Fruit fly (Drosophila melanogaster) whole organism, embryonic: ENCODE data around the gene dbr.

Experiments used
- BEAF-32 ChIP-seq: fragments of 200-800 bp; sonication (Bioruptor generic); optimal IDR thresholded peaks from 3 replicates; lab custom pipeline; 2017; ENCODE audit warnings: missing biosample characterization, missing genetic modification characterization, mild to moderate bottlenecking, moderate library complexity, missing genetic modification reagents
- CG11398 ChIP-seq: fragments of 200-800 bp; sonication (Bioruptor generic); optimal IDR thresholded peaks from 2 replicates; lab custom pipeline; 2016; ENCODE audit warnings: missing biosample characterization, missing genetic modification characterization
- CG11696 ChIP-seq: fragments of 200-800 bp; sonication (Bioruptor generic); IDR thresholded peaks from 2 replicates; pipeline ENCODE4 v1.3.6; 2022; ENCODE audit warnings: missing biosample characterization, missing genetic modification characterization
- CG15011 ChIP-seq: fragments of 200-800 bp; sonication (Bioruptor generic); optimal IDR thresholded peaks from 3 replicates; lab custom pipeline; 2018; ENCODE audit warnings: missing biosample characterization, mild to moderate bottlenecking, missing genetic modification characterization
- CG1647 ChIP-seq: fragments of 200-800 bp; sonication (Bioruptor generic); optimal IDR thresholded peaks from 3 replicates; lab custom pipeline; 2016; ENCODE audit warnings: missing biosample characterization, missing genetic modification characterization
- CG17328 ChIP-seq: fragments of 200-800 bp; sonication (Bioruptor generic); IDR thresholded peaks from 2 replicates; pipeline ENCODE4 v1.3.6; 2022; ENCODE audit warnings: missing biosample characterization, missing genetic modification characterization
- CG5180 ChIP-seq: fragments of 200-800 bp; sonication (Bioruptor generic); optimal IDR thresholded peaks from 3 replicates; lab custom pipeline; 2017; ENCODE audit warnings: missing biosample characterization, missing genetic modification characterization, mild to moderate bottlenecking, moderate library complexity, missing genetic modification reagents
- CG7556 ChIP-seq: fragments of 200-800 bp; sonication (Bioruptor generic); optimal IDR thresholded peaks from 2 replicates; lab custom pipeline; 2017; ENCODE audit warnings: missing biosample characterization, mild to moderate bottlenecking, missing genetic modification characterization
- Camta ChIP-seq: fragments of 200-800 bp; sonication (Bioruptor generic); optimal IDR thresholded peaks from 2 replicates; lab custom pipeline; 2016; ENCODE audit warnings: missing biosample characterization, missing genetic modification characterization
- Deaf1 ChIP-seq: fragments of 200-800 bp; optimal IDR thresholded peaks from 3 replicates; lab custom pipeline; 2019; ENCODE audit warnings: missing biosample characterization, mild to moderate bottlenecking, missing genetic modification characterization, moderate library complexity
- Dip3 ChIP-seq: fragments of 200-800 bp; sonication (Bioruptor generic); optimal IDR thresholded peaks from 3 replicates; lab custom pipeline; 2016; ENCODE audit warnings: missing biosample characterization, missing genetic modification characterization
- GATAe ChIP-seq: fragments of 200-800 bp; sonication (Bioruptor generic); conservative IDR thresholded peaks from 2 replicates; pipeline ENCODE4 v1.3.6; 2022; ENCODE audit warnings: missing biosample characterization, missing genetic modification characterization
- Hey ChIP-seq: fragments of 200-800 bp; sonication (Bioruptor generic); optimal IDR thresholded peaks from 3 replicates; lab custom pipeline; 2018; ENCODE audit warnings: missing biosample characterization, mild to moderate bottlenecking, missing genetic modification characterization
- Hmr ChIP-seq: fragments of 200-800 bp; sonication (Bioruptor generic); optimal IDR thresholded peaks from 3 replicates; lab custom pipeline; 2017; ENCODE audit warnings: mild to moderate bottlenecking, missing biosample characterization, missing genetic modification reagents, missing genetic modification characterization
- Hr78 ChIP-seq, 2 experiments: fragments of 200-800 bp in 1 of 2; fragments of >200 bp in 1 of 2; sonication (Bioruptor generic) in 1 of 2; optimal IDR thresholded peaks; 2 replicates each; lab custom pipeline; 2017 to 2019; ENCODE audit warnings: missing biosample characterization in 2 of 2, missing genetic modification characterization in 2 of 2, mild to moderate bottlenecking in 1 of 2, moderate library complexity in 1 of 2
- Mrtf ChIP-seq: fragments of 200-800 bp; sonication (Bioruptor generic); IDR thresholded peaks from 3 replicates; pipeline ENCODE4 v1.3.6; 2022; ENCODE audit warnings: missing biosample characterization, missing genetic modification characterization
- Nf-YC ChIP-seq: fragments of 200-800 bp; optimal IDR thresholded peaks from 3 replicates; lab custom pipeline; 2019; ENCODE audit warnings: missing biosample characterization, mild to moderate bottlenecking, missing genetic modification characterization, moderate library complexity
- Sin3A ChIP-seq: fragments of >200 bp; optimal IDR thresholded peaks from 2 replicates; lab custom pipeline; 2018
- Xbp1 ChIP-seq: fragments of 200-800 bp; sonication (Bioruptor generic); optimal IDR thresholded peaks from 3 replicates; lab custom pipeline; 2016; ENCODE audit warnings: missing biosample characterization, mild to moderate bottlenecking, missing genetic modification characterization
- al ChIP-seq: fragments of 200-800 bp; sonication (Bioruptor generic); IDR thresholded peaks from 2 replicates; pipeline ENCODE4 v1.3.6; 2022; ENCODE audit warnings: missing biosample characterization, missing genetic modification characterization
- az2 ChIP-seq: fragments of 200-800 bp; sonication (Bioruptor generic); optimal IDR thresholded peaks from 3 replicates; lab custom pipeline; 2016; ENCODE audit warnings: missing biosample characterization, missing genetic modification characterization
- crol ChIP-seq: fragments of 200-800 bp; sonication (Bioruptor generic); IDR thresholded peaks from 2 replicates; pipeline ENCODE4 v1.3.6; 2022; ENCODE audit warnings: missing biosample characterization, missing genetic modification characterization
- ham ChIP-seq: fragments of 200-800 bp; sonication (Bioruptor generic); IDR thresholded peaks from 2 replicates; pipeline ENCODE4 v1.3.6; 2022; ENCODE audit warnings: missing biosample characterization, missing genetic modification characterization
- hkb ChIP-seq, 2 experiments: fragments of 200-800 bp in 1 of 2; fragments of >200 bp in 1 of 2; sonication (Bioruptor generic) in 1 of 2; IDR thresholded peaks in 1 of 2; optimal IDR thresholded peaks in 1 of 2; 2 replicates each; pipeline versions ENCODE4 v1.3.6 to Lab custom; 2017 to 2022; ENCODE audit warnings: missing biosample characterization in 1 of 2, missing genetic modification characterization in 1 of 2
- insv ChIP-seq, 2 experiments: fragments of 200-800 bp; sonication (Bioruptor generic); optimal IDR thresholded peaks; 3 replicates each; lab custom pipeline; 2016 to 2018; ENCODE audit warnings: missing biosample characterization in 2 of 2, missing genetic modification characterization in 2 of 2
- knrl ChIP-seq: fragments of 200-800 bp; sonication (Bioruptor generic); IDR thresholded peaks from 3 replicates; pipeline ENCODE4 v1.3.6; 2022; ENCODE audit warnings: missing biosample characterization, missing genetic modification characterization; ENCODE audit not compliant: partially characterized antibody
- odd ChIP-seq: fragments of 200-800 bp; sonication (Bioruptor generic); optimal IDR thresholded peaks from 2 replicates; lab custom pipeline; 2017; ENCODE audit warnings: missing biosample characterization, mild to moderate bottlenecking, missing genetic modification characterization
- pan ChIP-seq, 4 experiments: fragments of >200 bp in 3 of 4; fragments of 200-800 bp in 1 of 4; sonication (Bioruptor generic) in 1 of 4; optimal IDR thresholded peaks in 3 of 4; IDR thresholded peaks in 1 of 4; 2 replicates each; pipeline versions ENCODE4 v1.3.6 to Lab custom; 2017 to 2022; ENCODE audit warnings: missing biosample characterization in 2 of 4, missing genetic modification characterization in 2 of 4, mixed read lengths in 1 of 4
- pfk ChIP-seq: fragments of 200-800 bp; sonication (Bioruptor generic); optimal IDR thresholded peaks from 2 replicates; lab custom pipeline; 2018; ENCODE audit warnings: missing biosample characterization, mild to moderate bottlenecking, missing genetic modification characterization, moderate library complexity
- pho ChIP-seq: fragments of 200-800 bp; sonication (Bioruptor generic); optimal IDR thresholded peaks from 2 replicates; lab custom pipeline; 2016; ENCODE audit warnings: missing biosample characterization, missing genetic modification characterization
- row ChIP-seq: fragments of 200-800 bp; sonication (Bioruptor generic); IDR thresholded peaks from 3 replicates; pipeline ENCODE4 v1.3.6; 2022; ENCODE audit warnings: missing biosample characterization, missing genetic modification characterization
- sob ChIP-seq: fragments of 200-800 bp; sonication (Bioruptor generic); IDR thresholded peaks from 2 replicates; pipeline ENCODE4 v1.3.6; 2022; ENCODE audit warnings: missing biosample characterization, missing genetic modification characterization
- ttk ChIP-seq: fragments of 200-800 bp; sonication (Bioruptor generic); IDR thresholded peaks from 2 replicates; pipeline ENCODE4 v2.1.2; 2022; ENCODE audit warnings: missing biosample characterization, missing genetic modification characterization
- tup ChIP-seq: fragments of 200-800 bp; sonication (Bioruptor generic); optimal IDR thresholded peaks from 2 replicates; lab custom pipeline; 2016; ENCODE audit warnings: missing biosample characterization, mild to moderate bottlenecking, missing genetic modification characterization, moderate library complexity
- twi ChIP-seq: fragments of 200-800 bp; optimal IDR thresholded peaks from 2 replicates; lab custom pipeline; 2019; ENCODE audit warnings: missing biosample characterization, mild to moderate bottlenecking, missing genetic modification characterization, moderate library complexity
- unpg ChIP-seq: fragments of 200-800 bp; sonication (Bioruptor generic); optimal IDR thresholded peaks from 3 replicates; lab custom pipeline; 2018; ENCODE audit warnings: missing biosample characterization, mild to moderate bottlenecking, missing genetic modification characterization, moderate library complexity
- wdn ChIP-seq: fragments of 200-800 bp; sonication (Bioruptor generic); IDR thresholded peaks from 2 replicates; pipeline ENCODE4 v1.3.6; 2022; ENCODE audit warnings: missing biosample characterization, missing genetic modification characterization

Gene dbr

dm6 chr2L:117750-118149 is 51.5 kb downstream of the dbr start (continued):
- peak; percentile 5 for TF ChIP-seq Camta (GFP tag; lab: Kevin White, UChicago)
- peak; percentile 12 for TF ChIP-seq unpg (GFP tag; lab: Kevin White, UChicago)
- TF ChIP-seq pfk (GFP tag; lab: Kevin White, UChicago) = peak; percentile 32
- TF ChIP-seq Deaf1 (tag; lab: Kevin White, UChicago) = no peak
- no peak for TF ChIP-seq Mrtf (GFP tag; lab: Robert Waterston, UW)
- TF ChIP-seq CG11398 (GFP tag; lab: Kevin White, UChicago) = no peak
- no peak for TF ChIP-seq knrl (GFP tag; lab: Robert Waterston, UW)
- peak; percentile 32 for TF ChIP-seq Hmr (GFP tag; lab: Kevin White, UChicago)
- TF ChIP-seq row = no peak
- TF ChIP-seq ham (GFP tag; lab: Robert Waterston, UW) = no peak
- no peak for TF ChIP-seq Nf-YC (tag; lab: Kevin White, UChicago)
- no peak for TF ChIP-seq Dip3
- TF ChIP-seq odd = no peak
- TF ChIP-seq pan (optimal IDR thresholded peaks at IDR 0.05; lab: Kevin White, UChicago) = no peak
- peak in 1 of 2 experiments; percentile 41 for TF ChIP-seq pan (GFP tag; optimal IDR thresholded peaks at IDR 0.05 in 1 of 2, IDR thresholded peaks at IDR 0.05 in 1 of 2)
- TF ChIP-seq crol (GFP tag; lab: Robert Waterston, UW) = no peak
- no peak for TF ChIP-seq CG7556 (GFP tag; lab: Kevin White, UChicago)
- peak; percentile 62; the same call in 1 of the 2 replicates for TF ChIP-seq sob (GFP tag; lab: Robert Waterston, UW)
- TF ChIP-seq pho (GFP tag; lab: Kevin White, UChicago) = no peak
- no peak for TF ChIP-seq az2 (GFP tag; lab: Kevin White, UChicago)
- no peak for TF ChIP-seq twi (tag; lab: Kevin White, UChicago)
- TF ChIP-seq CG15011 (GFP tag; lab: Kevin White, UChicago) = no peak
- no peak for TF ChIP-seq CG17328 (GFP tag; lab: Robert Waterston, UW)
- no peak for TF ChIP-seq Sin3A (lab: Kevin White, UChicago)
- TF ChIP-seq GATAe (GFP tag; lab: Robert Waterston, UW) = no peak
- peak; percentile 10 for TF ChIP-seq CG1647 (GFP tag; lab: Kevin White, UChicago)
- no peak for TF ChIP-seq CG11696 (GFP tag; lab: Robert Waterston, UW)
- TF ChIP-seq BEAF-32 (GFP tag; lab: Kevin White, UChicago) = no peak
- peak; percentile 55 for TF ChIP-seq tup
- peak; percentile 13 for TF ChIP-seq Hey (tag; lab: Kevin White, UChicago)
- TF ChIP-seq Hr78 (GFP tag; optimal IDR thresholded peaks at IDR 0.05; lab: Kevin White, UChicago) = no peak
- no peak for TF ChIP-seq al (GFP tag; lab: Robert Waterston, UW)
- TF ChIP-seq hkb (optimal IDR thresholded peaks at IDR 0.05; lab: Kevin White, UChicago) = no peak
- TF ChIP-seq hkb (GFP tag; IDR thresholded peaks at IDR 0.05; lab: Robert Waterston, UW) = peak; percentile 56
- TF ChIP-seq Xbp1 (GFP tag; lab: Kevin White, UChicago) = no peak
- TF ChIP-seq insv (GFP tag; optimal IDR thresholded peaks at IDR 0.05; lab: Kevin White, UChicago) = no peak
- TF ChIP-seq CG5180 (GFP tag; lab: Kevin White, UChicago) = peak; percentile 40
- no peak for TF ChIP-seq ttk
- TF ChIP-seq wdn (GFP tag; lab: Robert Waterston, UW) = no peak
